Fruit fly (Drosophila melanogaster) whole organism, embryonic: ENCODE data around the gene CG15717.
A peak's percentile ranks its signal among the peaks of the same experiment; 100 is the strongest.

Experiments used
- Atf6 ChIP-seq: fragments of 200-800 bp; sonication (Bioruptor generic); IDR thresholded peaks from 2 replicates; pipeline ENCODE4 v1.3.6; 2022; ENCODE audit warnings: missing biosample characterization, missing genetic modification characterization
- B-H1 ChIP-seq: fragments of 200-800 bp; sonication (Bioruptor generic); IDR thresholded peaks from 3 replicates; pipeline ENCODE4 v1.3.6; 2022; ENCODE audit warnings: missing biosample characterization, missing genetic modification characterization
- CG10274 ChIP-seq: fragments of 200-800 bp; sonication (Bioruptor generic); optimal IDR thresholded peaks from 3 replicates; lab custom pipeline; 2017; ENCODE audit warnings: missing biosample characterization, mild to moderate bottlenecking, missing genetic modification characterization
- CG10979 ChIP-seq: fragments of 200-800 bp; sonication (Bioruptor generic); optimal IDR thresholded peaks from 2 replicates; lab custom pipeline; 2018; ENCODE audit warnings: missing biosample characterization, mild to moderate bottlenecking, missing genetic modification characterization, moderate library complexity
- CG11247 ChIP-seq: fragments of 200-800 bp; sonication (Bioruptor generic); IDR thresholded peaks from 2 replicates; pipeline ENCODE4 v1.3.6; 2022; ENCODE audit warnings: missing biosample characterization, missing genetic modification characterization
- CG12155 ChIP-seq: fragments of 200-800 bp; sonication (Bioruptor generic); optimal IDR thresholded peaks from 3 replicates; lab custom pipeline; 2016; ENCODE audit warnings: missing biosample characterization, missing genetic modification characterization
- CG12659 ChIP-seq: fragments of 200-800 bp; sonication (Bioruptor generic); optimal IDR thresholded peaks from 3 replicates; lab custom pipeline; 2017; ENCODE audit warnings: mild to moderate bottlenecking, missing biosample characterization, missing genetic modification reagents, missing genetic modification characterization
- CG13775 ChIP-seq: fragments of 200-800 bp; sonication (Bioruptor generic); optimal IDR thresholded peaks from 3 replicates; lab custom pipeline; 2017; ENCODE audit warnings: missing biosample characterization, mild to moderate bottlenecking, missing genetic modification characterization
- CG15269 ChIP-seq: fragments of 200-800 bp; sonication (Bioruptor generic); optimal IDR thresholded peaks from 2 replicates; lab custom pipeline; 2018; ENCODE audit warnings: missing biosample characterization, mild to moderate bottlenecking, missing genetic modification characterization, moderate library complexity
- CG16779 ChIP-seq: fragments of 200-800 bp; sonication (Bioruptor generic); IDR thresholded peaks from 2 replicates; pipeline ENCODE4 v1.3.6; 2022; ENCODE audit warnings: missing biosample characterization, missing genetic modification characterization
- CG16815 ChIP-seq: fragments of 200-800 bp; sonication (Bioruptor generic); optimal IDR thresholded peaks from 3 replicates; lab custom pipeline; 2017; ENCODE audit warnings: missing biosample characterization, mild to moderate bottlenecking, missing genetic modification characterization
- CG17912 ChIP-seq: fragments of 200-800 bp; sonication (Bioruptor generic); optimal IDR thresholded peaks from 2 replicates; lab custom pipeline; 2018; ENCODE audit warnings: missing biosample characterization, mild to moderate bottlenecking, missing genetic modification characterization
- CG2712 ChIP-seq: fragments of 200-800 bp; optimal IDR thresholded peaks from 3 replicates; lab custom pipeline; 2019; ENCODE audit warnings: missing biosample characterization, mild to moderate bottlenecking, missing genetic modification characterization, moderate library complexity
- CG2889 ChIP-seq: fragments of 200-800 bp; sonication (Bioruptor generic); IDR thresholded peaks from 3 replicates; pipeline ENCODE4 v1.3.6; 2022; ENCODE audit warnings: missing biosample characterization, missing genetic modification characterization
- CG31441 ChIP-seq: fragments of 200-800 bp; sonication (Bioruptor generic); IDR thresholded peaks from 2 replicates; pipeline ENCODE4 v1.3.6; 2022; ENCODE audit warnings: missing biosample characterization, missing genetic modification characterization
- CG34422 ChIP-seq: fragments of 200-800 bp; sonication (Bioruptor generic); IDR thresholded peaks from 3 replicates; pipeline ENCODE4 v1.3.6; 2022; ENCODE audit warnings: missing biosample characterization, missing genetic modification characterization
- CG5953 ChIP-seq: fragments of 200-800 bp; sonication (Bioruptor generic); IDR thresholded peaks from 2 replicates; pipeline ENCODE4 v1.3.6; 2022; ENCODE audit warnings: missing biosample characterization, missing genetic modification characterization
- CG7745 ChIP-seq: fragments of 200-800 bp; sonication (Bioruptor generic); optimal IDR thresholded peaks from 2 replicates; lab custom pipeline; 2018; ENCODE audit warnings: missing biosample characterization, mild to moderate bottlenecking, missing genetic modification characterization, moderate library complexity
- CG7839 ChIP-seq: fragments of 200-800 bp; sonication (Bioruptor generic); optimal IDR thresholded peaks from 3 replicates; lab custom pipeline; 2018; ENCODE audit warnings: missing biosample characterization, mild to moderate bottlenecking, missing genetic modification characterization, moderate library complexity
- CG8281 ChIP-seq: fragments of 200-800 bp; sonication (Bioruptor generic); optimal IDR thresholded peaks from 2 replicates; lab custom pipeline; 2018; ENCODE audit warnings: missing biosample characterization, mild to moderate bottlenecking, missing genetic modification characterization, moderate library complexity
- CG8388 ChIP-seq: fragments of 200-800 bp; sonication (Bioruptor generic); optimal IDR thresholded peaks from 2 replicates; lab custom pipeline; 2019; ENCODE audit warnings: missing biosample characterization, mild to moderate bottlenecking, missing genetic modification characterization, moderate library complexity
- CG9727 ChIP-seq: fragments of 200-800 bp; sonication (Bioruptor generic); optimal IDR thresholded peaks from 3 replicates; lab custom pipeline; 2017; ENCODE audit warnings: missing biosample characterization, mild to moderate bottlenecking, missing genetic modification characterization
- CG9932 ChIP-seq: fragments of 200-800 bp; sonication (Bioruptor generic); IDR thresholded peaks from 2 replicates; pipeline ENCODE4 v1.3.6; 2022; ENCODE audit warnings: missing biosample characterization, missing genetic modification characterization
- D19A ChIP-seq: fragments of 200-800 bp; optimal IDR thresholded peaks from 3 replicates; lab custom pipeline; 2019; ENCODE audit warnings: missing biosample characterization, mild to moderate bottlenecking, missing genetic modification characterization, moderate library complexity
- Fer2 ChIP-seq: fragments of 200-800 bp; sonication (Bioruptor generic); optimal IDR thresholded peaks from 2 replicates; lab custom pipeline; 2018; ENCODE audit warnings: missing biosample characterization, mild to moderate bottlenecking, missing genetic modification characterization, moderate library complexity
- HLH3B ChIP-seq: fragments of 200-800 bp; sonication (Bioruptor generic); IDR thresholded peaks from 2 replicates; pipeline ENCODE4 v1.3.6; 2022; ENCODE audit warnings: missing biosample characterization, missing genetic modification characterization
- Hr51 ChIP-seq, 2 experiments: fragments of 200-800 bp; sonication (Bioruptor generic); optimal IDR thresholded peaks; 2 replicates in 1 of 2; 3 replicates in 1 of 2; lab custom pipeline; 2016 to 2018; ENCODE audit warnings: missing biosample characterization in 2 of 2, missing genetic modification characterization in 2 of 2, mild to moderate bottlenecking in 1 of 2, moderate library complexity in 1 of 2
- NFAT ChIP-seq: fragments of 200-800 bp; sonication (Bioruptor generic); IDR thresholded peaks from 2 replicates; pipeline ENCODE4 v1.3.6; 2022; ENCODE audit warnings: missing biosample characterization, missing genetic modification characterization
- PHDP ChIP-seq: fragments of 200-800 bp; sonication (Bioruptor generic); optimal IDR thresholded peaks from 3 replicates; lab custom pipeline; 2018; ENCODE audit warnings: missing biosample characterization, mild to moderate bottlenecking, missing genetic modification characterization, moderate library complexity
- Rfx ChIP-seq: fragments of 200-800 bp; sonication (Bioruptor generic); IDR thresholded peaks from 2 replicates; pipeline ENCODE4 v1.3.6; 2022; ENCODE audit warnings: missing biosample characterization, missing genetic modification characterization
- Scr ChIP-seq: fragments of 200-800 bp; sonication (Bioruptor generic); IDR thresholded peaks from 2 replicates; pipeline ENCODE4 v1.3.6; 2022; ENCODE audit warnings: missing biosample characterization, missing genetic modification characterization; ENCODE audit not compliant: partially characterized antibody
- Sox100B ChIP-seq: fragments of 200-800 bp; sonication (Bioruptor generic); optimal IDR thresholded peaks from 3 replicates; lab custom pipeline; 2018; ENCODE audit warnings: missing biosample characterization, mild to moderate bottlenecking, missing genetic modification characterization
- ap ChIP-seq: fragments of 200-800 bp; sonication (Bioruptor generic); IDR thresholded peaks from 2 replicates; pipeline ENCODE4 v1.3.6; 2022; ENCODE audit warnings: missing biosample characterization, missing genetic modification characterization
- caup ChIP-seq: fragments of 200-800 bp; sonication (Bioruptor generic); optimal IDR thresholded peaks from 3 replicates; lab custom pipeline; 2017; ENCODE audit warnings: missing biosample characterization, mild to moderate bottlenecking, missing genetic modification characterization, moderate library complexity; ENCODE audit not compliant: severe bottlenecking
- dimm ChIP-seq: fragments of 200-800 bp; sonication (Bioruptor generic); IDR thresholded peaks from 2 replicates; pipeline ENCODE4 v1.3.6; 2022; ENCODE audit warnings: missing biosample characterization, missing genetic modification characterization
- fru ChIP-seq: fragments of >200 bp; optimal IDR thresholded peaks from 2 replicates; lab custom pipeline; 2017
- gem ChIP-seq: fragments of 200-800 bp; sonication (Bioruptor generic); optimal IDR thresholded peaks from 2 replicates; lab custom pipeline; 2019; ENCODE audit warnings: missing biosample characterization, mild to moderate bottlenecking, missing genetic modification characterization, moderate library complexity
- gsb ChIP-seq: fragments of 200-800 bp; sonication (Bioruptor generic); IDR thresholded peaks from 2 replicates; pipeline ENCODE4 v1.3.6; 2022; ENCODE audit warnings: missing biosample characterization, missing genetic modification characterization
- ind ChIP-seq: fragments of 200-800 bp; sonication (Bioruptor generic); optimal IDR thresholded peaks from 3 replicates; lab custom pipeline; 2016; ENCODE audit warnings: missing biosample characterization, missing genetic modification characterization
- inv ChIP-seq: fragments of 200-800 bp; sonication (Bioruptor generic); IDR thresholded peaks from 2 replicates; pipeline ENCODE4 v1.3.6; 2022; ENCODE audit warnings: missing biosample characterization, missing genetic modification characterization; ENCODE audit not compliant: partially characterized antibody
- lab ChIP-seq: fragments of 200-800 bp; sonication (Bioruptor generic); optimal IDR thresholded peaks from 3 replicates; lab custom pipeline; 2017; ENCODE audit warnings: missing biosample characterization, missing genetic modification characterization, mild to moderate bottlenecking, moderate library complexity, missing genetic modification reagents
- lola ChIP-seq, 3 experiments: fragments of >200 bp in 2 of 3; fragments of 200-800 bp in 1 of 3; sonication (Bioruptor generic) in 1 of 3; optimal IDR thresholded peaks; 2 replicates each; lab custom pipeline; 2017 to 2019; ENCODE audit warnings: missing biosample characterization in 3 of 3, missing genetic modification characterization in 3 of 3, mild to moderate bottlenecking in 1 of 3, moderate library complexity in 1 of 3
- ranshi ChIP-seq: fragments of 200-800 bp; sonication (Bioruptor generic); IDR thresholded peaks from 2 replicates; pipeline ENCODE4 v1.3.6; 2022; ENCODE audit warnings: missing biosample characterization, missing genetic modification characterization
- sens-2 ChIP-seq: fragments of 200-800 bp; sonication (Bioruptor generic); IDR thresholded peaks from 2 replicates; pipeline ENCODE4 v1.3.6; 2022; ENCODE audit warnings: missing biosample characterization, missing genetic modification characterization
- so ChIP-seq: fragments of 200-800 bp; sonication (Bioruptor generic); IDR thresholded peaks from 3 replicates; pipeline ENCODE4 v1.3.6; 2022; ENCODE audit warnings: missing biosample characterization, missing genetic modification characterization
- sob ChIP-seq: fragments of 200-800 bp; sonication (Bioruptor generic); IDR thresholded peaks from 2 replicates; pipeline ENCODE4 v1.3.6; 2022; ENCODE audit warnings: missing biosample characterization, missing genetic modification characterization
- sqz ChIP-seq: fragments of 200-800 bp; sonication (Bioruptor generic); optimal IDR thresholded peaks from 3 replicates; lab custom pipeline; 2018; ENCODE audit warnings: missing biosample characterization, mild to moderate bottlenecking, missing genetic modification characterization
- stc ChIP-seq: fragments of 200-800 bp; sonication (Bioruptor generic); IDR thresholded peaks from 2 replicates; pipeline ENCODE4 v1.3.6; 2022; ENCODE audit warnings: missing biosample characterization, missing genetic modification characterization
- stwl ChIP-seq: fragments of 200-800 bp; sonication (Bioruptor generic); optimal IDR thresholded peaks from 3 replicates; lab custom pipeline; 2018; ENCODE audit warnings: missing biosample characterization, mild to moderate bottlenecking, missing genetic modification characterization, moderate library complexity
- zen ChIP-seq: fragments of 200-800 bp; sonication (Bioruptor generic); optimal IDR thresholded peaks from 3 replicates; lab custom pipeline; 2018; ENCODE audit warnings: missing biosample characterization, mild to moderate bottlenecking, missing genetic modification characterization, moderate library complexity

Gene CG15717

DNA sequence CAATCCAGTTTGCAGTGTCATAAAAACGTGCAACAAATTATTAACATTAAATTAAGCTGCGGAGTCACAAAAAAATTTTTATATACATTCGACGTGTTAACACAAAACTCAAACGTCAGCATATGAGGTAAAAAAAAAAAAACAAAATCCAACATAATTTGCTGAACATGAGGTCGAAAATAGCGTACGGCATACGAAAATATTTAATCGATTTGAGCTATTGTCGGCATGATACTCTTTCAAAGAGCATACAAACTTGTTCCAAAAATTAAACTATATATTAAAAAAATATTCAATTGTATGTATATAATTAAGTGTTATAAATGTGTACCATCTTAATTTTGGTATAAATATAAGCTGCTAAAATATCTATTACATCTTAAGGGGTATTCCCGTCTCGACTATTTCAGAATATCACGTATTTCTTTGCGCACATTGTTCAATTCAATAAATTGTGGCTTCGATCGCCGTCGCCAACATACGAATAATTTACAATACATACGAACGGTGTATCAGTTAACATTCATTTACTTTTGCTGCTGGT is 19.1 kb upstream of the CG15717 start (continued):
- peak; percentile 25 for TF ChIP-seq Sox100B
- TF ChIP-seq CG10979: peak; percentile 18
- TF ChIP-seq Rfx: peak; percentile 75
- no peak for TF ChIP-seq CG5953 (GFP tag; lab: Robert Waterston, UW)
- no peak for TF ChIP-seq dimm (GFP tag; lab: Robert Waterston, UW)
- TF ChIP-seq CG16779: no peak
- peak; percentile 39 for TF ChIP-seq CG12659 (GFP tag; lab: Kevin White, UChicago)
- peak; percentile 41; the same call in 1 of the 3 replicates for TF ChIP-seq CG34422 (GFP tag; lab: Robert Waterston, UW)
- TF ChIP-seq sob (GFP tag; lab: Robert Waterston, UW): 0 out of 2 replicates have a peak, but pooled peaks have one; percentile 46
- no peak for TF ChIP-seq zen
- TF ChIP-seq Atf6 (GFP tag; lab: Robert Waterston, UW): peak; percentile 71; the same call in 1 of the 2 replicates
- TF ChIP-seq PHDP (tag; lab: Kevin White, UChicago): peak; percentile 63
- TF ChIP-seq sqz (GFP tag; lab: Kevin White, UChicago): no peak
- TF ChIP-seq CG2712: peak; percentile 53
- TF ChIP-seq CG15269: peak; percentile 77
- TF ChIP-seq caup (GFP tag; lab: Kevin White, UChicago): peak; percentile 2
- TF ChIP-seq gsb (GFP tag; lab: Robert Waterston, UW): 0 out of 2 replicates have a peak, but pooled peaks have one; percentile 11
- TF ChIP-seq CG16815 (GFP tag; lab: Kevin White, UChicago): no peak
- no peak for TF ChIP-seq CG17912 (GFP tag; lab: Kevin White, UChicago)
- peak; percentile 29 for TF ChIP-seq CG8388 (GFP tag; lab: Kevin White, UChicago)
- peak; percentile 34; the same call in 1 of the 2 replicates for TF ChIP-seq HLH3B (GFP tag; lab: Robert Waterston, UW)
- peak; percentile 71 for TF ChIP-seq lab (GFP tag; lab: Kevin White, UChicago)
- peak; percentile 52; the same call in 1 of the 2 replicates for TF ChIP-seq ranshi (GFP tag; lab: Robert Waterston, UW)
- TF ChIP-seq ap (GFP tag; lab: Robert Waterston, UW): peak; percentile 47; the same call in 1 of the 2 replicates
- peak; percentile 84 for TF ChIP-seq D19A (tag; lab: Kevin White, UChicago)
- no peak for TF ChIP-seq CG8281 (tag; lab: Kevin White, UChicago)
- peak; percentile 8 for TF ChIP-seq CG12155
- TF ChIP-seq CG13775: no peak
- no peak for TF ChIP-seq fru (lab: Kevin White, UChicago)
- TF ChIP-seq CG10274 (GFP tag; lab: Kevin White, UChicago): no peak
- TF ChIP-seq CG2889: no peak
- peak; percentile 15 for TF ChIP-seq CG9727 (GFP tag; lab: Kevin White, UChicago)
- peak in 1 of 2 experiments; percentile 67 for TF ChIP-seq Hr51 (GFP tag; optimal IDR thresholded peaks at IDR 0.05; lab: Kevin White, UChicago)
- TF ChIP-seq stc (GFP tag; lab: Robert Waterston, UW): no peak
- TF ChIP-seq gem (tag; lab: Kevin White, UChicago): peak; percentile 80
- TF ChIP-seq NFAT (GFP tag; lab: Robert Waterston, UW): no peak
- TF ChIP-seq CG11247 (GFP tag; lab: Robert Waterston, UW): no peak
- peak; percentile 49 for TF ChIP-seq B-H1 (GFP tag; lab: Robert Waterston, UW)
- TF ChIP-seq Fer2 (tag; lab: Kevin White, UChicago): peak; percentile 19
- TF ChIP-seq lola (GFP tag; optimal IDR thresholded peaks at IDR 0.05; lab: Kevin White, UChicago): no peak
- no peak for TF ChIP-seq CG7745
- peak; percentile 62; the same call in 1 of the 3 replicates for TF ChIP-seq so
- no peak for TF ChIP-seq stwl
- no peak for TF ChIP-seq sens-2 (GFP tag; lab: Robert Waterston, UW)
- TF ChIP-seq Scr (GFP tag; lab: Robert Waterston, UW): no peak
- peak; percentile 62 for TF ChIP-seq CG9932
- peak; percentile 61 for TF ChIP-seq CG7839 (tag; lab: Kevin White, UChicago)
- peak; percentile 39 for TF ChIP-seq ind (GFP tag; lab: Kevin White, UChicago)
- peak; percentile 65 for TF ChIP-seq CG31441 (GFP tag; lab: Robert Waterston, UW)
- no peak for TF ChIP-seq inv (GFP tag; lab: Robert Waterston, UW)
